Fruit fly (Drosophila melanogaster) whole organism, wandering third instar larva: ENCODE data around the gene CG3631.

Experiments
- Abd-B ChIP-seq: fragments of >200 bp; optimal IDR thresholded peaks from 2 replicates; lab custom pipeline; 2017; ENCODE audit warnings: missing biosample characterization, missing genetic modification characterization
- CG32264 ChIP-seq: fragments of 200-800 bp; sonication (Bioruptor generic); optimal IDR thresholded peaks from 2 replicates; lab custom pipeline; 2016; ENCODE audit warnings: missing biosample characterization, missing genetic modification characterization
- CG9705 ChIP-seq: fragments of 200-800 bp; sonication (Bioruptor generic); optimal IDR thresholded peaks from 2 replicates; lab custom pipeline; 2018; ENCODE audit warnings: missing biosample characterization, mild to moderate bottlenecking, missing genetic modification characterization
- CrebA ChIP-seq: fragments of 200-800 bp; sonication (Bioruptor generic); optimal IDR thresholded peaks from 2 replicates; lab custom pipeline; 2016; ENCODE audit warnings: missing biosample characterization, mild to moderate bottlenecking, missing genetic modification characterization, borderline replicate concordance
- Dfd ChIP-seq: fragments of >200 bp; optimal IDR thresholded peaks from 2 replicates; lab custom pipeline; 2017; ENCODE audit warnings: missing biosample characterization, missing genetic modification characterization
- Dif ChIP-seq: fragments of 200-275, 200-300 bp; sonication (Bioruptor generic); optimal IDR thresholded peaks from 2 replicates; lab custom pipeline; 2018; ENCODE audit warnings: missing biosample characterization, missing genetic modification characterization; ENCODE audit not compliant: partially characterized antibody
- HLH106 ChIP-seq: fragments of 200-800 bp; optimal IDR thresholded peaks from 3 replicates; lab custom pipeline; 2019; ENCODE audit warnings: missing biosample characterization, mild to moderate bottlenecking, missing genetic modification characterization, moderate library complexity
- Hnf4 ChIP-seq: fragments of 200-800 bp; sonication (Bioruptor generic); optimal IDR thresholded peaks from 2 replicates; lab custom pipeline; 2016; ENCODE audit warnings: missing biosample characterization, mild to moderate bottlenecking, missing genetic modification characterization
- Hr78 ChIP-seq: fragments of >200 bp; optimal IDR thresholded peaks from 2 replicates; lab custom pipeline; 2017; ENCODE audit warnings: missing biosample characterization, missing genetic modification characterization
- Hr83 ChIP-seq: fragments of 200-300 bp; sonication (Bioruptor generic); optimal IDR thresholded peaks from 2 replicates; lab custom pipeline; 2016; ENCODE audit warnings: missing biosample characterization, mild to moderate bottlenecking, missing genetic modification characterization, moderate library complexity; ENCODE audit not compliant: poor library complexity, severe bottlenecking
- N ChIP-seq: fragments of >200 bp; optimal IDR thresholded peaks from 2 replicates; lab custom pipeline; 2018; ENCODE audit warnings: missing biosample characterization, missing external identifiers, missing genetic modification characterization
- Sp1 ChIP-seq: fragments of 200-800 bp; sonication (Bioruptor generic); optimal IDR thresholded peaks from 3 replicates; lab custom pipeline; 2019; ENCODE audit warnings: missing biosample characterization, mild to moderate bottlenecking, missing genetic modification characterization, moderate library complexity
- br ChIP-seq: fragments of 200-800 bp; sonication (Bioruptor generic); optimal IDR thresholded peaks from 2 replicates; lab custom pipeline; 2016; ENCODE audit warnings: missing biosample characterization, missing genetic modification characterization
- brk ChIP-seq: fragments of 200-800 bp; sonication (Bioruptor generic); optimal IDR thresholded peaks from 2 replicates; lab custom pipeline; 2016; ENCODE audit warnings: missing biosample characterization, mild to moderate bottlenecking, missing genetic modification characterization
- dl ChIP-seq, 2 experiments: fragments of 175-275, 200-275 bp in 1 of 2; fragments of 200-275 bp in 1 of 2; sonication (Bioruptor generic); optimal IDR thresholded peaks; lab custom pipeline; 2018; ENCODE audit warnings: mild to moderate bottlenecking in 2 of 2, missing biosample characterization in 2 of 2, missing genetic modification characterization in 2 of 2, moderate library complexity in 2 of 2; ENCODE audit not compliant: partially characterized antibody in 2 of 2, insufficient read depth in 1 of 2
- dsf ChIP-seq: sonication (Bioruptor generic); optimal IDR thresholded peaks from 2 replicates; lab custom pipeline; 2016; ENCODE audit warnings: missing biosample characterization, missing genetic modification characterization, borderline replicate concordance
- foxo ChIP-seq, 2 experiments: fragments of 200-800 bp; sonication (Bioruptor generic); optimal IDR thresholded peaks; 2 replicates in 1 of 2; 3 replicates in 1 of 2; lab custom pipeline; 2016 to 2017; ENCODE audit warnings: missing biosample characterization in 2 of 2, missing genetic modification characterization in 2 of 2
- fru ChIP-seq: fragments of 200-800 bp; sonication (Bioruptor generic); optimal IDR thresholded peaks from 3 replicates; lab custom pipeline; 2016; ENCODE audit warnings: missing biosample characterization, mild to moderate bottlenecking, missing genetic modification characterization
- h ChIP-seq: fragments of 200-800 bp; sonication (Bioruptor generic); optimal IDR thresholded peaks from 3 replicates; lab custom pipeline; 2016; ENCODE audit warnings: missing biosample characterization, mild to moderate bottlenecking, missing genetic modification characterization
- jim ChIP-seq: fragments of 175-275, 200-325 bp; sonication (Bioruptor generic); optimal IDR thresholded peaks from 2 replicates; lab custom pipeline; 2016; ENCODE audit warnings: missing biosample characterization, mild to moderate bottlenecking, missing genetic modification characterization
- lola ChIP-seq: fragments of >200 bp; optimal IDR thresholded peaks from 2 replicates; lab custom pipeline; 2017; ENCODE audit warnings: missing biosample characterization, missing genetic modification characterization
- pan ChIP-seq: fragments of >200 bp; optimal IDR thresholded peaks from 2 replicates; lab custom pipeline; 2017
- psq ChIP-seq: fragments of 200-800 bp; sonication (Bioruptor generic); optimal IDR thresholded peaks from 3 replicates; lab custom pipeline; 2017; ENCODE audit warnings: missing biosample characterization, mild to moderate bottlenecking, missing genetic modification characterization, moderate library complexity
- rgr ChIP-seq: fragments of 200-800 bp; sonication (Bioruptor generic); optimal IDR thresholded peaks from 3 replicates; lab custom pipeline; 2016; ENCODE audit warnings: missing biosample characterization, mild to moderate bottlenecking, missing genetic modification characterization
- sage ChIP-seq: fragments of 200-800 bp; sonication (Bioruptor generic); optimal IDR thresholded peaks from 2 replicates; lab custom pipeline; 2016; ENCODE audit warnings: missing biosample characterization, mild to moderate bottlenecking, missing genetic modification characterization
- sv ChIP-seq: fragments of 200-800 bp; sonication (Bioruptor generic); optimal IDR thresholded peaks from 3 replicates; lab custom pipeline; 2016; ENCODE audit warnings: missing biosample characterization, missing genetic modification characterization
- tai ChIP-seq: sonication (Bioruptor generic); optimal IDR thresholded peaks from 2 replicates; lab custom pipeline; 2016; ENCODE audit warnings: missing biosample characterization, missing genetic modification characterization
- usp ChIP-seq: fragments of >200 bp; optimal IDR thresholded peaks from 2 replicates; lab custom pipeline; 2017; ENCODE audit warnings: missing biosample characterization, missing genetic modification characterization

Gene CG3631

DNA sequence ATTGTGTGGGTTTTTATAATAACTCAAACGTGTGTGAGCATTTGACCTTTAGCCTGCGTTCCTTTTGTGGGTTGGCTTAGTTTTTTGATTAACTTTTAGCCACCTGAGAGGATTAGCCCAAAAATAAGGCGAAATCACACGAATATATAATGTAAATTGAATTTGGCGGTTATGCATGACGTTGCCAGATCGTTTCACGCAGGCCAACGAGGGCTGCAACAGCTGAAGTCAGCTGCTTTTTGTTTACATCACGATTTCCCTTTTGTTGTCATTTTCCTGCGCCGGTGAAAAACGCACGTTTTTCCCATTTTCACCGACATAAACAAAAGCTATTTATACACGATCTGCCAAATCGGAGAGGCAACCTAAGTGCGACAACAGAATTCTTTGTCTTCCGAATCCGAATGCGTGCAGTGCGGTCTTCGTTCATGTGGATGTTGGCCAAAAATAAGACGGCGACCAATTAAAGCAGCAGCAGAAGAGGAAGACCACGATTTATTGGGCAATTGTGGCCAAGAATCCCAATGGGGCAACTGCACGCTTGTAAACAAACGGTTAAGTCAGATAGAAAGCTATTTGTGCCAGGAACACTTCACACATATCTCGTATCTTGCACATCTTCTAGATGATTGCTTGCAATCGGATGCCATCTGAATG is at the start of gene CG3631:
CG3631 (plus strand) TSS at position 251 of the 657 bp plus-strand sequence.
- no peak for TF ChIP-seq Sp1
- peak; percentile 69 for TF ChIP-seq psq (GFP tag; lab: Kevin White, UChicago)

DNA sequence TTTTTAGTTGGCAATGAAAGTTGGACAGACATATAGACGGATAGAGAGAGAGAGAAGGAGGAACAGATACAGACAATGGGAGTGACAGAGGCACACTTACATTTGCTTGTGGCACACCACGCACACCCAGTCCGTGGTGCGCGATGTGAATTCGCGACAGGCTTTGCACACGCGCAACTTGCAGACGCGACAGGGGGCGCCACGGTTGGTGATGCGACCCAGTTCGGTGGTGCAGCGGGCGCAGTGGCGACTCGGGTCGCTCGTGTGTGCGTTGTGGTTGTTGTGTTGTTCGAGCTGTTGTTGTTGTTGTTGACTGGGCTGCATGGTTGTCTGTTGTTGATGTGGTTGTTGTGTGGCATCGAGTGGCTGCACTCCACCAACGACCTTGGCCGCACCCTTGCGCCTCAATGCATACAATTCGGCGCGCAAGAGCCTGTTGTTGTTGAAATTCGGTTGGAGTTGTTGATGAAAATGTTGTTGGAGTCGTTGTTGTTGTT is 48.9 kb upstream of the CG3631 start:
- no peak for TF ChIP-seq brk (GFP tag; lab: Kevin White, UChicago)
- no peak for TF ChIP-seq CG32264
- no peak for TF ChIP-seq br
- no peak for TF ChIP-seq tai (GFP tag; lab: Kevin White, UChicago)
- no peak for TF ChIP-seq Dif (GFP tag; lab: Kevin White, UChicago)
- no peak for TF ChIP-seq Dfd
- no peak for TF ChIP-seq rgr
- TF ChIP-seq Hr78 = no peak
- TF ChIP-seq pan (lab: Kevin White, UChicago) = no peak
- TF ChIP-seq usp = no peak
- TF ChIP-seq, all 38 proteins: peak for 0

DNA sequence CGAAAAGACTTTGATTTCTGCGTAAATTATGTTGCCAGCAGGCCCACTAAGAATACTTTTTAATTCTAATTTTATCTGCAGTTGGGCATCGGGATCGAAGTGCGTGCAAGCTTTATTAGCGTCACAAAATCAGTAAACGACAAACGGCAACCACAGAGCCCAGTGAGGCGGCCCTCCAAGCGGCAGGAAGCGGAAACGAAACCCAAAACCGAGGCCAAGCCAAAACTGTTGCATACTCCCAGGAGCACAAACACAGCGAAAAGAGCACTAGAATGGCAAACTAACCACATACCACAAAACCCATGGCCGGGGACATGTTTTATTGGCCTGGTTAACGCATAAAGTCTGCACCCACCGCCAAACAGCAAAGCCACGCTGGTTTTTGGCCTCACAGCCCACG is 47.0 kb upstream of the CG3631 start:
- no peak for TF ChIP-seq rgr
- TF ChIP-seq Hr83 (GFP tag; lab: Kevin White, UChicago) = no peak
- TF ChIP-seq sage (GFP tag; lab: Kevin White, UChicago) = no peak
- TF ChIP-seq dsf (GFP tag; lab: Kevin White, UChicago) = no peak
- TF ChIP-seq CG32264 = no peak
- TF ChIP-seq Sp1 = no peak
- no peak for TF ChIP-seq N
- no peak for TF ChIP-seq tai (GFP tag; lab: Kevin White, UChicago)
- no peak for TF ChIP-seq fru (GFP tag; lab: Kevin White, UChicago)
- TF ChIP-seq sv (GFP tag; lab: Kevin White, UChicago) = no peak
- no peak for TF ChIP-seq lola
- TF ChIP-seq h = no peak
- TF ChIP-seq Dif (GFP tag; lab: Kevin White, UChicago) = no peak
- no peak for TF ChIP-seq Abd-B (GFP tag; lab: Kevin White, UChicago)
- no peak for TF ChIP-seq Hr78
- TF ChIP-seq CrebA (GFP tag; lab: Kevin White, UChicago) = no peak
- TF ChIP-seq foxo (GFP tag; optimal IDR thresholded peaks at IDR 0.05; lab: Kevin White, UChicago) = no peak
- TF ChIP-seq HLH106 (tag; lab: Kevin White, UChicago) = no peak
- TF ChIP-seq, all 38 proteins: peak for 0

- TF ChIP-seq h (no peak), sage (GFP tag; lab: Kevin White, UChicago) (no peak), usp (no peak), jim (no peak), Dfd (no peak), HLH106 (tag; lab: Kevin White, UChicago) (no peak), dl (GFP tag; optimal IDR thresholded peaks at IDR 0.05; lab: Kevin White, UChicago; ENCODE audit: insufficient read depth in 1 of 2, partially characterized antibody in 2 of 2) (no peak), CG9705 (GFP tag; lab: Kevin White, UChicago) (no peak)
- TF ChIP-seq, all 38 proteins: peak for 0
Observed at dm6 chr3R:14844743-14845142, 34.5 kb upstream of the CG3631 start, which contains the start of gene CG3610. CG3610 (plus strand) TSS chr3R:14845043.

- TF ChIP-seq foxo (GFP tag; optimal IDR thresholded peaks at IDR 0.05; lab: Kevin White, UChicago) (peak in 1 of 2 experiments; percentile 52), N (no peak), Hnf4 (GFP tag; lab: Kevin White, UChicago) (no peak), fru (GFP tag; lab: Kevin White, UChicago) (peak; percentile 50), rgr (peak; percentile 22), Abd-B (GFP tag; lab: Kevin White, UChicago) (no peak)
Observed at dm6 chr3R:14846924-14847599, 32.2 kb upstream of the CG3631 start.
